Worm (Caenorhabditis elegans) whole organism, mixed stage, embryonic: ENCODE measurements around the gene ints-11.

Experiments used
- M03D4.4 ChIP-seq: sonication (generic microtip); optimal IDR thresholded peaks from 2 replicates; lab custom pipeline; 2017; ENCODE audit warnings: mild to moderate bottlenecking, missing genetic modification characterization, missing compliant biosample characterization
- bed-3 ChIP-seq: fragments of 200-800 bp; sonication (Bioruptor generic); optimal IDR thresholded peaks from 3 replicates; lab custom pipeline; 2018; ENCODE audit warnings: mild to moderate bottlenecking, missing genetic modification characterization, moderate library complexity, missing compliant biosample characterization
- blmp-1 ChIP-seq: fragments of 150-350 bp; optimal IDR thresholded peaks from 2 replicates; lab custom pipeline; 2014; ENCODE audit warnings: missing biosample characterization, missing genetic modification characterization
- ceh-39 ChIP-seq: fragments of 150-350 bp; optimal IDR thresholded peaks from 2 replicates; lab custom pipeline; 2014; ENCODE audit warnings: missing biosample characterization, missing genetic modification characterization
- ceh-43 ChIP-seq: fragments of 200-800 bp; sonication (Bioruptor generic); optimal IDR thresholded peaks from 2 replicates; lab custom pipeline; 2018; ENCODE audit warnings: mild to moderate bottlenecking, missing genetic modification characterization, moderate library complexity, missing compliant biosample characterization
- ceh-83 ChIP-seq: fragments of 200-800 bp; sonication (Bioruptor generic); optimal IDR thresholded peaks from 2 replicates; lab custom pipeline; 2018; ENCODE audit warnings: mild to moderate bottlenecking, missing genetic modification characterization, missing compliant biosample characterization
- ces-1 ChIP-seq: fragments of 150-350 bp; optimal IDR thresholded peaks from 2 replicates; lab custom pipeline; 2014; ENCODE audit warnings: missing biosample characterization, missing genetic modification reagents, missing genetic modification characterization
- cnd-1 ChIP-seq: fragments of 200-800 bp; sonication (Bioruptor generic); optimal IDR thresholded peaks from 2 replicates; lab custom pipeline; 2018; ENCODE audit warnings: mild to moderate bottlenecking, missing genetic modification characterization, missing compliant biosample characterization
- drap-1 ChIP-seq: fragments of 200-800 bp; sonication (Bioruptor generic); optimal IDR thresholded peaks from 3 replicates; lab custom pipeline; 2018; ENCODE audit warnings: mild to moderate bottlenecking, missing genetic modification characterization, missing compliant biosample characterization
- elt-1 ChIP-seq: sonication (generic microtip); optimal IDR thresholded peaks from 2 replicates; lab custom pipeline; 2017; ENCODE audit warnings: missing genetic modification characterization, mild to moderate bottlenecking, missing compliant biosample characterization, antibody characterized with exemption, moderate library complexity, borderline replicate concordance; ENCODE audit not compliant: insufficient read depth
- flh-1 ChIP-seq: fragments of 200-800 bp; sonication (Bioruptor generic); optimal IDR thresholded peaks from 2 replicates; lab custom pipeline; 2018; ENCODE audit warnings: mild to moderate bottlenecking, missing genetic modification characterization, moderate library complexity, missing compliant biosample characterization
- ham-2 ChIP-seq: fragments of 200-800 bp; sonication (Bioruptor generic); optimal IDR thresholded peaks from 2 replicates; lab custom pipeline; 2018; ENCODE audit warnings: mild to moderate bottlenecking, missing genetic modification characterization, missing compliant biosample characterization
- hlh-1 ChIP-seq: fragments of 150-350 bp; optimal IDR thresholded peaks from 2 replicates; lab custom pipeline; 2014; ENCODE audit warnings: missing biosample characterization, missing genetic modification reagents, missing genetic modification characterization
- lsy-2 ChIP-seq: fragments of 150-350 bp; optimal IDR thresholded peaks from 2 replicates; lab custom pipeline; 2014; ENCODE audit warnings: missing biosample characterization, missing genetic modification characterization
- mep-1 ChIP-seq: fragments of 150-350 bp; optimal IDR thresholded peaks from 2 replicates; lab custom pipeline; 2017; ENCODE audit warnings: missing biosample characterization, missing genetic modification reagents, missing genetic modification characterization, inconsistent platforms
- mls-2 ChIP-seq: sonication (generic microtip); optimal IDR thresholded peaks from 2 replicates; lab custom pipeline; 2016; ENCODE audit warnings: mild to moderate bottlenecking, missing genetic modification characterization, moderate library complexity, missing compliant biosample characterization
- nhr-12 ChIP-seq: fragments of 150-350 bp; optimal IDR thresholded peaks from 2 replicates; lab custom pipeline; 2014; ENCODE audit warnings: missing biosample characterization, missing genetic modification characterization
- nhr-2 ChIP-seq: fragments of 150-350 bp; optimal IDR thresholded peaks from 2 replicates; lab custom pipeline; 2014; ENCODE audit warnings: missing biosample characterization, missing genetic modification characterization
- nhr-237 ChIP-seq: fragments of 150-350 bp; optimal IDR thresholded peaks from 2 replicates; lab custom pipeline; 2014; ENCODE audit warnings: missing biosample characterization, missing genetic modification characterization
- nhr-28 ChIP-seq: fragments of 150-350 bp; optimal IDR thresholded peaks from 2 replicates; lab custom pipeline; 2014; ENCODE audit warnings: missing biosample characterization, missing genetic modification characterization
- nhr-76 ChIP-seq: sonication (generic microtip); optimal IDR thresholded peaks from 2 replicates; lab custom pipeline; 2017; ENCODE audit warnings: missing biosample characterization, missing genetic modification characterization
- pha-4 ChIP-seq: fragments of 150-350 bp; optimal IDR thresholded peaks from 2 replicates; lab custom pipeline; 2018; ENCODE audit warnings: missing biosample characterization, missing genetic modification reagents, missing genetic modification characterization
- sem-2 ChIP-seq: fragments of 200-800 bp; sonication (Bioruptor generic); optimal IDR thresholded peaks from 2 replicates; lab custom pipeline; 2018; ENCODE audit warnings: mild to moderate bottlenecking, missing genetic modification characterization, missing compliant biosample characterization
- snpc-4 ChIP-seq: fragments of 150-350 bp; optimal IDR thresholded peaks from 2 replicates; lab custom pipeline; 2014; ENCODE audit warnings: missing biosample characterization, missing genetic modification characterization
- sptf-1 ChIP-seq: sonication (generic microtip); optimal IDR thresholded peaks from 2 replicates; lab custom pipeline; 2017; ENCODE audit warnings: mild to moderate bottlenecking, missing genetic modification characterization, moderate library complexity, missing compliant biosample characterization
- unc-39 ChIP-seq: fragments of 150-350 bp; optimal IDR thresholded peaks from 2 replicates; lab custom pipeline; 2014; ENCODE audit warnings: missing biosample characterization, missing genetic modification characterization
- zip-8 ChIP-seq: fragments of 150-350 bp; optimal IDR thresholded peaks from 2 replicates; lab custom pipeline; 2014; ENCODE audit warnings: missing biosample characterization, missing genetic modification characterization
- ztf-11 ChIP-seq: fragments of 150-350 bp; optimal IDR thresholded peaks from 2 replicates; lab custom pipeline; 2014; ENCODE audit warnings: missing biosample characterization, missing genetic modification characterization

ints-11 gene

ce11 chrII:8099212-8099784 is 44.0 kb downstream of the ints-11 start:
- TF ChIP-seq nhr-2: peak; percentile 49
- TF ChIP-seq nhr-76 (tag; lab: Kevin White, UChicago): no peak

- no peak for TF ChIP-seq nhr-28
- TF ChIP-seq cnd-1 (tag; lab: Kevin White, UChicago): no peak
- no peak for TF ChIP-seq lsy-2 (tag; lab: Kevin White, UChicago)
- peak; percentile 12 for TF ChIP-seq blmp-1 (tag; lab: Kevin White, UChicago)
- TF ChIP-seq nhr-237 (tag; lab: Kevin White, UChicago): no peak
- TF ChIP-seq, all 35 proteins: peak for 1
Measured at ce11 chrII:8093914-8094313, 49.4 kb downstream of the ints-11 start.

- TF ChIP-seq zip-8: no peak
- TF ChIP-seq mls-2 (tag; lab: Kevin White, UChicago): no peak
- no peak for TF ChIP-seq M03D4.4
- TF ChIP-seq nhr-12: no peak
- TF ChIP-seq mep-1 (tag; lab: Kevin White, UChicago): no peak
- no peak for TF ChIP-seq drap-1 (GFP tag; lab: Kevin White, UChicago)
- no peak for TF ChIP-seq sem-2 (GFP tag; lab: Kevin White, UChicago)
- no peak for TF ChIP-seq ceh-83 (GFP tag; lab: Kevin White, UChicago)
- TF ChIP-seq ces-1: no peak
- no peak for TF ChIP-seq ceh-43 (GFP tag; lab: Kevin White, UChicago)
- no peak for TF ChIP-seq bed-3 (GFP tag; lab: Kevin White, UChicago)
- no peak for TF ChIP-seq pha-4 (tag; lab: Kevin White, UChicago)
Measured at ce11 chrII:8093283-8093682, 50.0 kb downstream of the ints-11 start.

ce11 chrII:8092537-8092936 is 50.7 kb downstream of the ints-11 start, which contains the start of gene ltd-1:
Gene ltd-1, minus strand, starts transcription at chrII:8092754.
- TF ChIP-seq ztf-11 (no peak), flh-1 (GFP tag; lab: Kevin White, UChicago) (no peak), ceh-39 (tag; lab: Kevin White, UChicago) (no peak), nhr-2 (no peak), nhr-237 (tag; lab: Kevin White, UChicago) (no peak), pha-4 (tag; lab: Kevin White, UChicago) (no peak), snpc-4 (tag; lab: Kevin White, UChicago) (no peak), nhr-76 (tag; lab: Kevin White, UChicago) (no peak), unc-39 (tag; lab: Kevin White, UChicago) (no peak), hlh-1 (tag; lab: Kevin White, UChicago) (no peak), ham-2 (no peak)

ce11 chrII:8091528-8091927 is 51.8 kb downstream of the ints-11 start:
- TF ChIP-seq sptf-1 (tag; lab: Kevin White, UChicago) (peak; percentile 17), drap-1 (GFP tag; lab: Kevin White, UChicago) (peak; percentile 27), snpc-4 (tag; lab: Kevin White, UChicago) (no peak), ceh-83 (GFP tag; lab: Kevin White, UChicago) (peak; percentile 37), elt-1 (tag; lab: Kevin White, UChicago) (no peak), ceh-39 (tag; lab: Kevin White, UChicago) (peak; percentile 25)
